Fruit fly (Drosophila melanogaster): ENCODE results near the gene Ir75a.

Ir75a gene

dm6 chr3L:17802107-17802506 lies 15.6 kb downstream of the Ir75a start, which contains the start of gene NUCB1 (continued):
- TF ChIP-seq bsh (GFP tag; optimal IDR thresholded peaks at IDR 0.05) (peak in 1 of 2 experiments; percentile 32), CG12219 (GFP tag; optimal IDR thresholded peaks at IDR 0.05) (no peak), CG7745 (tag; optimal IDR thresholded peaks at IDR 0.05) (no peak), CG10543 (GFP tag; optimal IDR thresholded peaks at IDR 0.05) (no peak), hkb (optimal IDR thresholded peaks at IDR 0.05) (no peak), hkb (GFP tag; IDR thresholded peaks at IDR 0.05) (peak; percentile 36; the same call in 1 of the 2 replicates), cwo (GFP tag; optimal IDR thresholded peaks at IDR 0.05) (no peak), CG33557 (GFP tag; optimal IDR thresholded peaks at IDR 0.05) (peak; percentile 25), CG7987 (GFP tag; optimal IDR thresholded peaks at IDR 0.05) (peak; percentile 16), CG8924 (tag; optimal IDR thresholded peaks at IDR 0.05) (peak; percentile 48), CG11695 (GFP tag; IDR thresholded peaks at IDR 0.05) (no peak), Atf3 (GFP tag; optimal IDR thresholded peaks at IDR 0.05) (no peak), ham (GFP tag; IDR thresholded peaks at IDR 0.05) (no peak), Mes4 (GFP tag; optimal IDR thresholded peaks at IDR 0.05) (no peak), pita (GFP tag; optimal IDR thresholded peaks at IDR 0.05) (peak; percentile 72), Max (GFP tag; optimal IDR thresholded peaks at IDR 0.05) (peak; percentile 53), Deaf1 (tag; optimal IDR thresholded peaks at IDR 0.05) (no peak), CG17568 (GFP tag; optimal IDR thresholded peaks at IDR 0.05) (no peak), CG13894 (tag; optimal IDR thresholded peaks at IDR 0.05) (no peak), Mad (GFP tag; optimal IDR thresholded peaks at IDR 0.05) (peak; percentile 12), tup (GFP tag; optimal IDR thresholded peaks at IDR 0.05) (peak; percentile 27), CG11398 (GFP tag; optimal IDR thresholded peaks at IDR 0.05) (no peak), slp2 (GFP tag; optimal IDR thresholded peaks at IDR 0.05) (peak; percentile 19), Chrac-16 (GFP tag; optimal IDR thresholded peaks at IDR 0.05) (peak; percentile 7), CG2875 (GFP tag; optimal IDR thresholded peaks at IDR 0.05) (peak; percentile 17), CG31224 (GFP tag; IDR thresholded peaks at IDR 0.05) (no peak), MTF-1 (GFP tag; optimal IDR thresholded peaks at IDR 0.05; ENCODE audit: borderline replicate concordance) (peak; percentile 36), so (GFP tag; IDR thresholded peaks at IDR 0.05) (no peak), CG13287 (GFP tag; IDR thresholded peaks at IDR 0.05; ENCODE audit: partially characterized antibody) (peak; percentile 56; the same call in 1 of the 2 replicates), usp (GFP tag; optimal IDR thresholded peaks at IDR 0.05) (no peak), Ptx1 (GFP tag; IDR thresholded peaks at IDR 0.05) (peak; percentile 38), fru (optimal IDR thresholded peaks at IDR 0.05) (no peak), cato (GFP tag; optimal IDR thresholded peaks at IDR 0.05; ENCODE audit: borderline replicate concordance) (no peak), CG4424 (GFP tag; optimal IDR thresholded peaks at IDR 0.05) (peak; percentile 33), fd3F (GFP tag; optimal IDR thresholded peaks at IDR 0.05) (peak; percentile 33), CG13123 (GFP tag; optimal IDR thresholded peaks at IDR 0.05) (no peak), yki (optimal IDR thresholded peaks at IDR 0.05) (no peak), CG4730 (GFP tag; IDR thresholded peaks at IDR 0.05) (no peak), sug (tag; optimal IDR thresholded peaks at IDR 0.05) (no peak), mirr (GFP tag; optimal IDR thresholded peaks at IDR 0.05) (peak; percentile 33), BEAF-32 (GFP tag; optimal IDR thresholded peaks at IDR 0.05) (peak; percentile 45), CG8290 (GFP tag; optimal IDR thresholded peaks at IDR 0.05) (peak; percentile 20), CG8290 (tag; optimal IDR thresholded peaks at IDR 0.05) (peak in 1 of 2 experiments; percentile 89), Ssrp (tag; optimal IDR thresholded peaks at IDR 0.05) (no peak), HHEX (GFP tag; optimal IDR thresholded peaks at IDR 0.05) (peak; percentile 48), CG9727 (GFP tag; optimal IDR thresholded peaks at IDR 0.05) (peak; percentile 2), cad (GFP tag; optimal IDR thresholded peaks at IDR 0.05) (no peak), Bdp1 (GFP tag; optimal IDR thresholded peaks at IDR 0.05) (peak; percentile 14), kay (GFP tag; optimal IDR thresholded peaks at IDR 0.05) (peak; percentile 58), CG14014 (GFP tag; IDR thresholded peaks at IDR 0.05) (0 out of 2 replicates have a peak, but pooled peaks have one; percentile 45), Sin3A (optimal IDR thresholded peaks at IDR 0.05) (peak; percentile 11), fd102C (GFP tag; optimal IDR thresholded peaks at IDR 0.05) (no peak)

All from whole organism, embryonic.